Worm (Caenorhabditis elegans) whole organism, midembryonic: Measurements from ENCODE around the gene ccd-5.

ENCODE experiments used
- T22C8.4 ChIP-seq: fragments of 200-800 bp; sonication (Bioruptor generic); IDR thresholded peaks from 2 replicates; pipeline ENCODE4 v1.3.6; 2022; ENCODE audit warnings: missing genetic modification characterization, missing compliant biosample characterization
- cog-1 ChIP-seq: sonication (generic microtip); optimal IDR thresholded peaks from 2 replicates; lab custom pipeline; 2016; ENCODE audit warnings: missing genetic modification characterization, missing compliant biosample characterization
- flt-1 ChIP-seq: fragments of 200-800 bp; sonication (Bioruptor generic); IDR thresholded peaks from 2 replicates; pipeline ENCODE4 v1.3.6; 2022; ENCODE audit warnings: missing genetic modification characterization, missing compliant biosample characterization
- klf-2 ChIP-seq: fragments of 200-800 bp; sonication (Bioruptor generic); conservative IDR thresholded peaks from 2 replicates; pipeline ENCODE4 v1.3.6; 2022; ENCODE audit warnings: missing genetic modification reagents, missing genetic modification characterization, missing compliant biosample characterization
- med-1 ChIP-seq: sonication (generic microtip); optimal IDR thresholded peaks from 2 replicates; lab custom pipeline; 2017; ENCODE audit warnings: missing genetic modification characterization, mild to moderate bottlenecking, missing compliant biosample characterization, antibody characterized with exemption, missing genetic modification reagents; ENCODE audit not compliant: insufficient read depth
- ref-1 ChIP-seq: fragments of 200-800 bp; sonication (Bioruptor generic); conservative IDR thresholded peaks from 2 replicates; pipeline ENCODE4 v1.3.6; 2022; ENCODE audit warnings: missing genetic modification reagents, missing genetic modification characterization, missing compliant biosample characterization
- tab-1 ChIP-seq: fragments of 200-800 bp; sonication (Bioruptor generic); IDR thresholded peaks from 2 replicates; pipeline ENCODE4 v1.3.6; 2022; ENCODE audit warnings: missing genetic modification characterization, missing compliant biosample characterization
- ztf-23 ChIP-seq: fragments of 200-800 bp; sonication (Bioruptor generic); IDR thresholded peaks from 2 replicates; pipeline ENCODE4 v1.3.6; 2022; ENCODE audit warnings: missing genetic modification reagents, missing genetic modification characterization, missing compliant biosample characterization
- ztf-29 ChIP-seq: fragments of 200-800 bp; sonication (Bioruptor generic); IDR thresholded peaks from 2 replicates; pipeline ENCODE4 v1.3.6; 2022; ENCODE audit warnings: missing genetic modification reagents, missing genetic modification characterization, missing compliant biosample characterization

The ccd-5 gene

ce11 chrX:2522658-2523057 is 49.8 kb downstream of the ccd-5 start:
- no peak for TF ChIP-seq cog-1 (tag; lab: Kevin White, UChicago)
- TF ChIP-seq med-1 (GFP tag; lab: Kevin White, UChicago): no peak

- no peak for TF ChIP-seq ref-1 (GFP tag; lab: Robert Waterston, UW)
- TF ChIP-seq klf-2 (GFP tag; lab: Robert Waterston, UW): no peak
- no peak for TF ChIP-seq ztf-23 (GFP tag; lab: Robert Waterston, UW)
- TF ChIP-seq med-1 (GFP tag; lab: Kevin White, UChicago): no peak
- no peak for TF ChIP-seq flt-1 (GFP tag; lab: Robert Waterston, UW)
- TF ChIP-seq tab-1 (GFP tag; lab: Robert Waterston, UW): no peak
- TF ChIP-seq cog-1 (tag; lab: Kevin White, UChicago): no peak
- no peak for TF ChIP-seq T22C8.4 (GFP tag; lab: Robert Waterston, UW)
- no peak for TF ChIP-seq ztf-29 (GFP tag; lab: Robert Waterston, UW)
Measured at ce11 chrX:2520461-2520860, 52.0 kb downstream of the ccd-5 start.

- TF ChIP-seq med-1 (GFP tag; lab: Kevin White, UChicago): no peak
- no peak for TF ChIP-seq cog-1 (tag; lab: Kevin White, UChicago)
- no peak for TF ChIP-seq ref-1 (GFP tag; lab: Robert Waterston, UW)
- no peak for TF ChIP-seq ztf-29 (GFP tag; lab: Robert Waterston, UW)
- no peak for TF ChIP-seq tab-1 (GFP tag; lab: Robert Waterston, UW)
- no peak for TF ChIP-seq T22C8.4 (GFP tag; lab: Robert Waterston, UW)
- TF ChIP-seq flt-1 (GFP tag; lab: Robert Waterston, UW): no peak
- no peak for TF ChIP-seq klf-2 (GFP tag; lab: Robert Waterston, UW)
- TF ChIP-seq ztf-23 (GFP tag; lab: Robert Waterston, UW): no peak
Measured at ce11 chrX:2516949-2517696, 55.3 kb downstream of the ccd-5 start.
